Worm (Caenorhabditis elegans): ENCODE measurements around the gene Y32H12A.1.

Gene Y32H12A.1

ce11 chrIII:5349250-5349649 lies 12.8 kb upstream of the Y32H12A.1 start, which contains the start of gene thoc-5 (continued):
- TF ChIP-seq unc-62 (GFP tag; optimal IDR thresholded peaks at IDR 0.05 in 1 of 2) (no peak), unc-62 (tag; optimal IDR thresholded peaks at IDR 0.05) (no peak), spr-3 (GFP tag; optimal IDR thresholded peaks at IDR 0.05) (peak; percentile 28), hlh-11 (tag; optimal IDR thresholded peaks at IDR 0.05) (peak; percentile 52), lin-13 (GFP tag; optimal IDR thresholded peaks at IDR 0.05) (peak; percentile 34), ceh-82 (tag; optimal IDR thresholded peaks at IDR 0.05) (no peak), ceh-20 (GFP tag; IDR thresholded peaks at IDR 0.05) (peak; percentile 75; the same call in 1 of the 2 replicates), unc-39 (tag; optimal IDR thresholded peaks at IDR 0.05) (no peak), skn-1 (tag; optimal IDR thresholded peaks at IDR 0.05) (no peak), snpc-4 (tag; optimal IDR thresholded peaks at IDR 0.05) (no peak), lir-3 (tag; optimal IDR thresholded peaks at IDR 0.05) (no peak)

- 0 out of 2 replicates have a peak, but pooled peaks have one; percentile 44 for TF ChIP-seq T26A8.4 (GFP tag; IDR thresholded peaks at IDR 0.05)
- TF ChIP-seq set-16 (GFP tag; IDR thresholded peaks at IDR 0.05), result no peak
- no peak for TF ChIP-seq Y48G9A.11 (GFP tag; IDR thresholded peaks at IDR 0.05)
- TF ChIP-seq lsy-2 (tag; optimal IDR thresholded peaks at IDR 0.05), result peak in 1 of 2 experiments; percentile 45
- peak; percentile 50 for TF ChIP-seq dve-1 (tag; optimal IDR thresholded peaks at IDR 0.05; ENCODE audit: insufficient read depth)
- peak; percentile 59 for TF ChIP-seq hlh-11 (tag; optimal IDR thresholded peaks at IDR 0.05)
- TF ChIP-seq nhr-77 (tag; optimal IDR thresholded peaks at IDR 0.05), result peak; percentile 79
- TF ChIP-seq dmd-6 (GFP tag; IDR thresholded peaks at IDR 0.05), result no peak; the same call in 1 of the 2 replicates
- TF ChIP-seq mep-1 (tag; optimal IDR thresholded peaks at IDR 0.05), result peak; percentile 39
- no peak for TF ChIP-seq mxl-2 (GFP tag; conservative IDR thresholded peaks at IDR 0.05)
- peak in 1 of 2 experiments; percentile 20 for TF ChIP-seq hif-1 (tag; optimal IDR thresholded peaks at IDR 0.05)
- TF ChIP-seq nhr-11 (tag; optimal IDR thresholded peaks at IDR 0.05), result peak; percentile 64
- peak; percentile 99 for TF ChIP-seq nhr-28 (tag; optimal IDR thresholded peaks at IDR 0.05)
- TF ChIP-seq daf-16 (GFP tag; optimal IDR thresholded peaks at IDR 0.05), result peak in 1 of 2 experiments; percentile 84
- peak; percentile 99 for TF ChIP-seq daf-16 (tag; optimal IDR thresholded peaks at IDR 0.05)
- peak; percentile 51 for TF ChIP-seq nhr-6 (tag; optimal IDR thresholded peaks at IDR 0.05)
- TF ChIP-seq zag-1 (tag; optimal IDR thresholded peaks at IDR 0.05), result no peak
- peak; percentile 39 for TF ChIP-seq ama-1 (optimal IDR thresholded peaks at IDR 0.05)
Observed at ce11 chrIII:5367995-5368899, 6.2 kb downstream of the Y32H12A.1 start, which contains the start of gene dhs-9. Gene dhs-9 (minus strand): TSS chrIII:5368045.

ce11 chrIII:5371226-5371926 lies 9.4 kb downstream of the Y32H12A.1 start, which contains the start of gene szy-2:
Gene szy-2 (minus strand): TSS chrIII:5371276.
- TF ChIP-seq unc-62 (GFP tag; optimal IDR thresholded peaks at IDR 0.05 in 1 of 2) (peak in 1 of 2 experiments; percentile 45), unc-62 (tag; optimal IDR thresholded peaks at IDR 0.05) (no peak), mxl-2 (GFP tag; conservative IDR thresholded peaks at IDR 0.05) (no peak)

- TF ChIP-seq daf-16 (GFP tag; optimal IDR thresholded peaks at IDR 0.05) (no peak), daf-16 (tag; optimal IDR thresholded peaks at IDR 0.05) (peak; percentile 65), nhr-28 (tag; optimal IDR thresholded peaks at IDR 0.05) (peak; percentile 25), D1046.2 (GFP tag; IDR thresholded peaks at IDR 0.05) (no peak), tag-97 (GFP tag; IDR thresholded peaks at IDR 0.05) (no peak), hlh-11 (tag; optimal IDR thresholded peaks at IDR 0.05) (peak; percentile 66), unc-62 (GFP tag; optimal IDR thresholded peaks at IDR 0.05 in 1 of 2) (peak in 1 of 2 experiments; percentile 52), unc-62 (tag; optimal IDR thresholded peaks at IDR 0.05) (no peak), nhr-76 (tag; optimal IDR thresholded peaks at IDR 0.05) (no peak), dpl-1 (GFP tag; optimal IDR thresholded peaks at IDR 0.05) (no peak), set-16 (GFP tag; IDR thresholded peaks at IDR 0.05) (0 out of 2 replicates have a peak, but pooled peaks have one; percentile 10), fkh-10 (GFP tag; optimal IDR thresholded peaks at IDR 0.05) (peak; percentile 37), mep-1 (tag; optimal IDR thresholded peaks at IDR 0.05) (peak; percentile 43), mdl-1 (tag; optimal IDR thresholded peaks at IDR 0.05) (peak in 1 of 2 experiments; percentile 16), ces-1 (GFP tag; optimal IDR thresholded peaks at IDR 0.05) (peak; percentile 3), dve-1 (tag; optimal IDR thresholded peaks at IDR 0.05; ENCODE audit: insufficient read depth) (peak; percentile 36), hmg-1.1 (GFP tag; IDR thresholded peaks at IDR 0.05) (no peak), hif-1 (tag; optimal IDR thresholded peaks at IDR 0.05) (no peak), ztf-7 (tag; optimal IDR thresholded peaks at IDR 0.05) (no peak), pha-4 (GFP tag; IDR thresholded peaks at IDR 0.05) (no peak), pha-4 (tag; optimal IDR thresholded peaks at IDR 0.05) (peak; percentile 38), hlh-30 (tag; optimal IDR thresholded peaks at IDR 0.05; ENCODE audit: insufficient read depth) (peak; percentile 84), aha-1 (tag) (peak; percentile 58), rbr-2 (tag; optimal IDR thresholded peaks at IDR 0.05) (peak; percentile 13)
Observed at ce11 chrIII:5372884-5373283, 10.9 kb downstream of the Y32H12A.1 start.

Measured in whole organism, L4 larva.